Fruit fly (Drosophila melanogaster) whole organism, embryonic: ENCODE results near the gene CG13108.

Experiments
- B-H2 ChIP-seq: fragments of 200-800 bp; sonication (Bioruptor generic); optimal IDR thresholded peaks from 2 replicates; lab custom pipeline; 2018; ENCODE audit warnings: missing biosample characterization, mild to moderate bottlenecking, missing genetic modification characterization
- CG11247 ChIP-seq: fragments of 200-800 bp; sonication (Bioruptor generic); IDR thresholded peaks from 2 replicates; pipeline ENCODE4 v1.3.6; 2022; ENCODE audit warnings: missing biosample characterization, missing genetic modification characterization
- CG15269 ChIP-seq: fragments of 200-800 bp; sonication (Bioruptor generic); optimal IDR thresholded peaks from 2 replicates; lab custom pipeline; 2018; ENCODE audit warnings: missing biosample characterization, mild to moderate bottlenecking, missing genetic modification characterization, moderate library complexity
- CG1832 ChIP-seq: fragments of 200-800 bp; sonication (Bioruptor generic); optimal IDR thresholded peaks from 2 replicates; lab custom pipeline; 2017; ENCODE audit warnings: missing biosample characterization, mild to moderate bottlenecking, missing genetic modification characterization, inconsistent platforms
- CG2199 ChIP-seq: fragments of 200-800 bp; sonication (Bioruptor generic); IDR thresholded peaks from 3 replicates; pipeline ENCODE4 v1.3.6; 2022; ENCODE audit warnings: missing biosample characterization, missing genetic modification characterization
- CG30020 ChIP-seq: fragments of 200-800 bp; optimal IDR thresholded peaks from 2 replicates; lab custom pipeline; 2019; ENCODE audit warnings: missing biosample characterization, mild to moderate bottlenecking, missing genetic modification characterization, moderate library complexity
- CG33213 ChIP-seq: fragments of 200-800 bp; sonication (Bioruptor generic); optimal IDR thresholded peaks from 3 replicates; lab custom pipeline; 2016; ENCODE audit warnings: missing biosample characterization, missing genetic modification characterization
- CG4328 ChIP-seq: fragments of 200-800 bp; sonication (Bioruptor generic); optimal IDR thresholded peaks from 3 replicates; lab custom pipeline; 2017; ENCODE audit warnings: missing biosample characterization, missing genetic modification reagents, missing genetic modification characterization
- CG6254 ChIP-seq: fragments of 200-800 bp; sonication (Bioruptor generic); optimal IDR thresholded peaks from 3 replicates; lab custom pipeline; 2017; ENCODE audit warnings: mild to moderate bottlenecking, missing biosample characterization, missing genetic modification reagents, missing genetic modification characterization
- CG6791 ChIP-seq: fragments of 200-800 bp; sonication (Bioruptor generic); IDR thresholded peaks from 3 replicates; pipeline ENCODE4 v1.3.6; 2022; ENCODE audit warnings: missing biosample characterization, missing genetic modification characterization; ENCODE audit not compliant: partially characterized antibody
- CG7357 ChIP-seq: fragments of 200-800 bp; sonication (Bioruptor generic); IDR thresholded peaks from 3 replicates; pipeline ENCODE4 v1.3.6; 2022; ENCODE audit warnings: missing biosample characterization, missing genetic modification characterization
- CG7556 ChIP-seq: fragments of 200-800 bp; sonication (Bioruptor generic); optimal IDR thresholded peaks from 2 replicates; lab custom pipeline; 2017; ENCODE audit warnings: missing biosample characterization, mild to moderate bottlenecking, missing genetic modification characterization
- CG7987 ChIP-seq: fragments of 200-800 bp; sonication (Bioruptor generic); optimal IDR thresholded peaks from 2 replicates; lab custom pipeline; 2018; ENCODE audit warnings: missing biosample characterization, mild to moderate bottlenecking, missing genetic modification characterization, moderate library complexity
- CG8290 ChIP-seq, 3 experiments: fragments of 200-800 bp; sonication (Bioruptor generic); optimal IDR thresholded peaks; 2 replicates each; lab custom pipeline; 2016 to 2019; ENCODE audit warnings: missing biosample characterization in 3 of 3, missing genetic modification characterization in 3 of 3, mild to moderate bottlenecking in 2 of 3, moderate library complexity in 1 of 3
- CrebB ChIP-seq: fragments of 200-800 bp; sonication (Bioruptor generic); optimal IDR thresholded peaks from 3 replicates; lab custom pipeline; 2018; ENCODE audit warnings: missing biosample characterization, mild to moderate bottlenecking, missing genetic modification characterization
- Deaf1 ChIP-seq: fragments of 200-800 bp; optimal IDR thresholded peaks from 3 replicates; lab custom pipeline; 2019; ENCODE audit warnings: missing biosample characterization, mild to moderate bottlenecking, missing genetic modification characterization, moderate library complexity
- Eip74EF ChIP-seq, 2 experiments: fragments of 200-800 bp in 1 of 2; fragments of >200 bp in 1 of 2; sonication (Bioruptor generic) in 1 of 2; optimal IDR thresholded peaks; 2 replicates each; lab custom pipeline; 2017 to 2019; ENCODE audit warnings: missing biosample characterization in 2 of 2, missing genetic modification characterization in 2 of 2, mild to moderate bottlenecking in 1 of 2, moderate library complexity in 1 of 2
- Elba2 ChIP-seq: fragments of 200-800 bp; sonication (Bioruptor generic); optimal IDR thresholded peaks from 3 replicates; lab custom pipeline; 2016; ENCODE audit warnings: missing biosample characterization, missing genetic modification characterization
- HLH54F ChIP-seq: fragments of 200-800 bp; sonication (Bioruptor generic); optimal IDR thresholded peaks from 3 replicates; lab custom pipeline; 2016; ENCODE audit warnings: missing biosample characterization, missing genetic modification characterization
- HmgZ ChIP-seq: fragments of 200-800 bp; sonication (Bioruptor generic); optimal IDR thresholded peaks from 2 replicates; lab custom pipeline; 2018; ENCODE audit warnings: missing biosample characterization, mild to moderate bottlenecking, missing genetic modification characterization
- Hmr ChIP-seq: fragments of 200-800 bp; sonication (Bioruptor generic); optimal IDR thresholded peaks from 3 replicates; lab custom pipeline; 2017; ENCODE audit warnings: mild to moderate bottlenecking, missing biosample characterization, missing genetic modification reagents, missing genetic modification characterization
- NFAT ChIP-seq: fragments of 200-800 bp; sonication (Bioruptor generic); IDR thresholded peaks from 2 replicates; pipeline ENCODE4 v1.3.6; 2022; ENCODE audit warnings: missing biosample characterization, missing genetic modification characterization
- Pdp1 ChIP-seq, 2 experiments: fragments of 200-800 bp; sonication (Bioruptor generic); optimal IDR thresholded peaks; 3 replicates each; lab custom pipeline; 2016; ENCODE audit warnings: missing biosample characterization in 2 of 2, missing genetic modification characterization in 2 of 2, mild to moderate bottlenecking in 1 of 2, moderate library complexity in 1 of 2
- Trl ChIP-seq, 3 experiments: fragments of >200 bp in 2 of 3; fragments of 200-800 bp in 1 of 3; sonication (Bioruptor generic) in 1 of 3; optimal IDR thresholded peaks; 2 replicates in 1 of 3; 3 replicates in 2 of 3; lab custom pipeline; 2016 to 2017; ENCODE audit warnings: missing biosample characterization in 1 of 3, missing genetic modification characterization in 1 of 3
- Xrp1 ChIP-seq: fragments of 200-800 bp; sonication (Bioruptor generic); IDR thresholded peaks from 2 replicates; pipeline ENCODE4 v1.3.6; 2022; ENCODE audit warnings: missing biosample characterization, missing genetic modification characterization
- cad ChIP-seq: fragments of >200 bp; optimal IDR thresholded peaks from 2 replicates; lab custom pipeline; 2017; ENCODE audit warnings: missing biosample characterization, missing genetic modification characterization
- chinmo ChIP-seq: fragments of 200-800 bp; sonication (Bioruptor generic); IDR thresholded peaks from 4 replicates; pipeline ENCODE4 v1.3.6; 2022; ENCODE audit warnings: missing biosample characterization, missing genetic modification characterization; ENCODE audit not compliant: partially characterized antibody
- ci ChIP-seq: fragments of 200-800 bp; sonication (Bioruptor generic); IDR thresholded peaks from 3 replicates; pipeline ENCODE4 v1.3.6; 2022; ENCODE audit warnings: missing biosample characterization, missing genetic modification characterization
- corto ChIP-seq: fragments of 200-800 bp; sonication (Bioruptor generic); optimal IDR thresholded peaks from 2 replicates; lab custom pipeline; 2016; ENCODE audit warnings: missing biosample characterization, mild to moderate bottlenecking, missing genetic modification characterization, moderate library complexity
- cwo ChIP-seq: fragments of 200-800 bp; sonication (Bioruptor generic); optimal IDR thresholded peaks from 3 replicates; lab custom pipeline; 2017; ENCODE audit warnings: missing biosample characterization, missing genetic modification characterization, mild to moderate bottlenecking, moderate library complexity, missing genetic modification reagents
- dpn ChIP-seq, 2 experiments: fragments of 200-800 bp; sonication (Bioruptor generic); optimal IDR thresholded peaks; 3 replicates each; lab custom pipeline; 2016; ENCODE audit warnings: missing biosample characterization in 2 of 2, missing genetic modification characterization in 2 of 2
- exex ChIP-seq: fragments of 200-800 bp; sonication (Bioruptor generic); optimal IDR thresholded peaks from 4 replicates; lab custom pipeline; 2018; ENCODE audit warnings: missing biosample characterization, mild to moderate bottlenecking, missing genetic modification characterization, moderate library complexity
- gcm2 ChIP-seq: fragments of 200-800 bp; sonication (Bioruptor generic); optimal IDR thresholded peaks from 2 replicates; lab custom pipeline; 2016; ENCODE audit warnings: missing biosample characterization, missing genetic modification characterization
- gt ChIP-seq: fragments of 200-800 bp; sonication (Bioruptor generic); IDR thresholded peaks from 2 replicates; pipeline ENCODE4 v1.3.6; 2022; ENCODE audit warnings: missing biosample characterization, missing genetic modification characterization
- ind ChIP-seq: fragments of 200-800 bp; sonication (Bioruptor generic); optimal IDR thresholded peaks from 3 replicates; lab custom pipeline; 2016; ENCODE audit warnings: missing biosample characterization, missing genetic modification characterization
- mirr ChIP-seq: fragments of 200-800 bp; sonication (Bioruptor generic); optimal IDR thresholded peaks from 3 replicates; lab custom pipeline; 2018; ENCODE audit warnings: missing biosample characterization, mild to moderate bottlenecking, missing genetic modification characterization
- otp ChIP-seq: fragments of 200-800 bp; sonication (Bioruptor generic); IDR thresholded peaks from 3 replicates; pipeline ENCODE4, ENCODE4 v1.3.6; 2022; ENCODE audit warnings: missing biosample characterization, missing genetic modification characterization
- pan ChIP-seq, 4 experiments: fragments of >200 bp in 3 of 4; fragments of 200-800 bp in 1 of 4; sonication (Bioruptor generic) in 1 of 4; optimal IDR thresholded peaks in 3 of 4; IDR thresholded peaks in 1 of 4; 2 replicates each; pipeline versions ENCODE4 v1.3.6 to Lab custom; 2017 to 2022; ENCODE audit warnings: missing biosample characterization in 2 of 4, missing genetic modification characterization in 2 of 4, mixed read lengths in 1 of 4
- pb ChIP-seq: fragments of 200-800 bp; sonication (Bioruptor generic); optimal IDR thresholded peaks from 3 replicates; lab custom pipeline; 2016; ENCODE audit warnings: missing biosample characterization, missing genetic modification characterization
- pum ChIP-seq: fragments of 200-800 bp; sonication (Bioruptor generic); optimal IDR thresholded peaks from 2 replicates; lab custom pipeline; 2016; ENCODE audit warnings: missing biosample characterization, missing genetic modification characterization
- rib ChIP-seq: fragments of 200-800 bp; sonication (Bioruptor generic); IDR thresholded peaks from 2 replicates; pipeline ENCODE4 v1.3.6; 2022; ENCODE audit warnings: missing biosample characterization, missing genetic modification characterization
- sd ChIP-seq: fragments of 200-800 bp; sonication (Bioruptor generic); optimal IDR thresholded peaks from 3 replicates; lab custom pipeline; 2018; ENCODE audit warnings: missing biosample characterization, mild to moderate bottlenecking, missing genetic modification characterization, moderate library complexity
- sug ChIP-seq: fragments of 200-800 bp; optimal IDR thresholded peaks from 2 replicates; lab custom pipeline; 2019; ENCODE audit warnings: missing biosample characterization, mild to moderate bottlenecking, missing genetic modification characterization, moderate library complexity
- tll ChIP-seq, 2 experiments: fragments of 200-800 bp in 1 of 2; fragments of >200 bp in 1 of 2; sonication (Bioruptor generic) in 1 of 2; optimal IDR thresholded peaks; 2 replicates each; lab custom pipeline; 2017 to 2019; ENCODE audit warnings: missing biosample characterization in 2 of 2, missing genetic modification characterization in 2 of 2, mild to moderate bottlenecking in 1 of 2, moderate library complexity in 1 of 2
- yki ChIP-seq: fragments of >200 bp; optimal IDR thresholded peaks from 3 replicates; lab custom pipeline; 2018
- z ChIP-seq: fragments of 200-800 bp; sonication (Bioruptor generic); IDR thresholded peaks from 3 replicates; pipeline ENCODE4 v1.3.6; 2022; ENCODE audit warnings: missing biosample characterization, missing genetic modification characterization
- zfh1 ChIP-seq: fragments of 200-800 bp; sonication (Bioruptor generic); IDR thresholded peaks from 3 replicates; pipeline ENCODE4 v1.3.6; 2022; ENCODE audit warnings: missing biosample characterization, missing genetic modification characterization

The CG13108 gene

DNA sequence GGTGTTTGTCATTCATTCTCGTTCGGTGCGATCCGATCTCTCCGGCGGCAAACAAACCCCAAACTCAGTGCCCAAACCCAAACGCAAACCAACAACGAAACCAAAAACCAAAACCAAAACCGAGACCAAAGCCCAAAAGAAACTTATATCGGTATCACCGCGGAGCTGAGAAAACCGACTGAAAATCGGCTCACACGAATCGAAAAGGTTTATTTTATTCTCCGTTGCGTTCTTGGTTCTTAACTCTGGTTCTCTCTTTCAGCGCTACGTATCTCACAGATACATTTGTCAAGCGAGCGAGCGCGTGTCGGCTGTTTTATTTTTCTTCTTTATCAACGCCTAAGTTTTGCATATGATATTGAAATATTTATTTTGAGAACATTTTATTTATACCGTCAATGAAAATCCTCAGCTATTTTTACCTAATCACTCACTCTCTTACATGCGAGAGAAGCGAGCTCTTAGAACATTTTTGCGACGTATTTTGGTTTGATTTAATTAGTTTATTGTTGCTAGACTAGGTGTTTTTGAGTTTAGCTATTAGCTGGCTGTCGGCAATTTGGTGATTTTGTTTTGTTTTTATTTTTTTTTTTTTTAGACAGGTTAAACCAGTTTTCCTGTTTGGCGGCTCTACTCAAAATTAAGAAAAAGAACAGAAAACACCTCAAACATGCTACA, 14.5 kb downstream of the CG13108 start (continued):
- TF ChIP-seq CG6791 (GFP tag; lab: Robert Waterston, UW): peak; percentile 28; the same call in 1 of the 3 replicates
- no peak for TF ChIP-seq tll (GFP tag; optimal IDR thresholded peaks at IDR 0.05; lab: Kevin White, UChicago)
- no peak for TF ChIP-seq dpn (GFP tag; optimal IDR thresholded peaks at IDR 0.05; lab: Kevin White, UChicago)
- TF ChIP-seq otp (GFP tag; lab: Robert Waterston, UW): no peak
- no peak for TF ChIP-seq pan (optimal IDR thresholded peaks at IDR 0.05; lab: Kevin White, UChicago)
- TF ChIP-seq pan (GFP tag; optimal IDR thresholded peaks at IDR 0.05 in 1 of 2, IDR thresholded peaks at IDR 0.05 in 1 of 2): peak in 1 of 2 experiments; percentile 7
- 0 out of 3 replicates have a peak, but pooled peaks have one; percentile 11 for TF ChIP-seq zfh1 (GFP tag; lab: Robert Waterston, UW)
- TF ChIP-seq CG2199 (GFP tag; lab: Robert Waterston, UW): peak; percentile 96
- 0 out of 2 replicates have a peak, but pooled peaks have one; percentile 33 for TF ChIP-seq Xrp1 (GFP tag; lab: Robert Waterston, UW)
- TF ChIP-seq CG11247 (GFP tag; lab: Robert Waterston, UW): no peak
- TF ChIP-seq CG8290 (GFP tag; optimal IDR thresholded peaks at IDR 0.05; lab: Kevin White, UChicago): peak; percentile 10
- TF ChIP-seq CG8290 (tag; optimal IDR thresholded peaks at IDR 0.05; lab: Kevin White, UChicago): no peak
- TF ChIP-seq pb: no peak
- no peak for TF ChIP-seq gt
- peak; percentile 31 for TF ChIP-seq HmgZ (tag; lab: Kevin White, UChicago)
- TF ChIP-seq CG1832 (GFP tag; lab: Kevin White, UChicago): no peak
- TF ChIP-seq CG33213: no peak
- TF ChIP-seq ind (GFP tag; lab: Kevin White, UChicago): no peak
- TF ChIP-seq cwo (GFP tag; lab: Kevin White, UChicago): peak; percentile 28
- no peak for TF ChIP-seq pum

dm6 chr2L:9179285-9179684, 15.2 kb downstream of the CG13108 start:
- peak; percentile 97 for TF ChIP-seq exex (tag; lab: Kevin White, UChicago)
- TF ChIP-seq yki (lab: Kevin White, UChicago): no peak
- peak; percentile 91 for TF ChIP-seq Elba2
- peak; percentile 71 for TF ChIP-seq sd (tag; lab: Kevin White, UChicago)
- peak; percentile 36 for TF ChIP-seq CG7987 (GFP tag; lab: Kevin White, UChicago)
- no peak for TF ChIP-seq CG15269 (tag; lab: Kevin White, UChicago)
- TF ChIP-seq NFAT (GFP tag; lab: Robert Waterston, UW): no peak
- TF ChIP-seq CG30020 (tag; lab: Kevin White, UChicago): no peak
- TF ChIP-seq CG6254 (GFP tag; lab: Kevin White, UChicago): peak; percentile 21
- TF ChIP-seq CrebB (tag; lab: Kevin White, UChicago): peak; percentile 35
- TF ChIP-seq HLH54F: no peak
- TF ChIP-seq ci (GFP tag; lab: Robert Waterston, UW): 0 out of 3 replicates have a peak, but pooled peaks have one; percentile 13
- TF ChIP-seq Deaf1 (tag; lab: Kevin White, UChicago): peak; percentile 75
- peak; percentile 16 for TF ChIP-seq corto (GFP tag; lab: Kevin White, UChicago)
- TF ChIP-seq Pdp1 (GFP tag; optimal IDR thresholded peaks at IDR 0.05; lab: Kevin White, UChicago): peak in 1 of 2 experiments; percentile 83
- TF ChIP-seq z: no peak
- peak; percentile 87; the same call in 2 of the 4 replicates for TF ChIP-seq chinmo (GFP tag; lab: Robert Waterston, UW)
- peak; percentile 84; the same call in 1 of the 3 replicates for TF ChIP-seq CG2199 (GFP tag; lab: Robert Waterston, UW)
- no peak for TF ChIP-seq cad (GFP tag; lab: Kevin White, UChicago)
- peak; percentile 85 for TF ChIP-seq mirr (GFP tag; lab: Kevin White, UChicago)
- peak in 1 of 2 experiments; percentile 53 for TF ChIP-seq Eip74EF (GFP tag; optimal IDR thresholded peaks at IDR 0.05; lab: Kevin White, UChicago)
- peak; percentile 91 for TF ChIP-seq sug
- peak; percentile 51 to 72 for TF ChIP-seq Trl (optimal IDR thresholded peaks at IDR 0.05; lab: Kevin White, UChicago)
- TF ChIP-seq Trl (GFP tag; optimal IDR thresholded peaks at IDR 0.05; lab: Kevin White, UChicago): no peak
- TF ChIP-seq rib (GFP tag; lab: Robert Waterston, UW): peak; percentile 49; the same call in 1 of the 2 replicates
- no peak for TF ChIP-seq CG4328
- peak; percentile 56 for TF ChIP-seq B-H2
- no peak for TF ChIP-seq gcm2 (GFP tag; lab: Kevin White, UChicago)
- no peak for TF ChIP-seq CG7357 (GFP tag; lab: Robert Waterston, UW)
- no peak for TF ChIP-seq CG7556 (GFP tag; lab: Kevin White, UChicago)
- TF ChIP-seq Hmr (GFP tag; lab: Kevin White, UChicago): peak; percentile 44
